Worm (Caenorhabditis elegans) whole organism, late embryonic: ENCODE results near the gene T04F8.3.

Experiments used
- F13H6.1 ChIP-seq: sonication (generic microtip); optimal IDR thresholded peaks from 2 replicates; lab custom pipeline; 2016; ENCODE audit warnings: missing genetic modification characterization, missing compliant biosample characterization
- ceh-14 ChIP-seq: sonication (generic microtip); optimal IDR thresholded peaks from 2 replicates; lab custom pipeline; 2016; ENCODE audit warnings: missing genotype, missing genetic modification characterization, missing compliant biosample characterization
- ceh-9 ChIP-seq: sonication (generic microtip); optimal IDR thresholded peaks from 2 replicates; lab custom pipeline; 2016; ENCODE audit warnings: mild to moderate bottlenecking, missing genetic modification characterization, inconsistent platforms, missing compliant biosample characterization
- npax-4 ChIP-seq: sonication (generic microtip); optimal IDR thresholded peaks from 2 replicates; lab custom pipeline; 2016; ENCODE audit warnings: missing genetic modification characterization, missing compliant biosample characterization
- pros-1 ChIP-seq: fragments of 150-350 bp; optimal IDR thresholded peaks from 2 replicates; lab custom pipeline; 2014; ENCODE audit warnings: missing biosample characterization, missing genetic modification reagents, missing genetic modification characterization
- sox-2 ChIP-seq: fragments of 200-800 bp; sonication (Bioruptor generic); IDR thresholded peaks from 2 replicates; pipeline ENCODE4 v1.3.6; 2022; ENCODE audit warnings: missing genetic modification reagents, missing genetic modification characterization, missing compliant biosample characterization
- unc-3 ChIP-seq, 2 experiments: fragments of 200-800 bp in 1 of 2; sonication (Bioruptor generic) in 1 of 2; sonication (generic microtip) in 1 of 2; conservative IDR thresholded peaks in 1 of 2; optimal IDR thresholded peaks in 1 of 2; 2 replicates each; pipeline versions ENCODE4 v1.3.6 to Lab custom; 2016 to 2022; ENCODE audit warnings: missing compliant biosample characterization in 2 of 2, missing genetic modification characterization in 2 of 2, missing genetic modification reagents in 1 of 2
- ztf-16 ChIP-seq: sonication (generic microtip); optimal IDR thresholded peaks from 2 replicates; lab custom pipeline; 2017; ENCODE audit warnings: missing genetic modification characterization, missing compliant biosample characterization

The T04F8.3 gene

ce11 chrX:11702236-11702635, 43.8 kb downstream of the T04F8.3 start, which contains the start of gene C44C10.3:
TSS of gene C44C10.3 (plus strand) at chrX:11702536.
- TF ChIP-seq pros-1 (tag; lab: Kevin White, UChicago) = no peak
- no peak for TF ChIP-seq npax-4 (tag; lab: Kevin White, UChicago)
- no peak for TF ChIP-seq ztf-16 (tag; lab: Kevin White, UChicago)
- TF ChIP-seq ceh-14 (tag; lab: Kevin White, UChicago) = no peak
- no peak for TF ChIP-seq sox-2 (GFP tag; lab: Robert Waterston, UW)
- TF ChIP-seq ceh-9 = no peak
- no peak for TF ChIP-seq F13H6.1 (tag; lab: Kevin White, UChicago)
- TF ChIP-seq unc-3 (GFP tag; conservative IDR thresholded peaks at IDR 0.05; lab: Robert Waterston, UW) = no peak
- no peak for TF ChIP-seq unc-3 (tag; optimal IDR thresholded peaks at IDR 0.05; lab: Kevin White, UChicago)
